Worm (Caenorhabditis elegans) whole organism, L4/young adult: ENCODE data around the gene fbxc-24.
"Not testable (repeated sequence)": the region's sequence is repeated elsewhere in the genome, so short reads cannot be mapped to it uniquely, and the experiment has no call there.

ENCODE experiments used
- W03F9.2 ChIP-seq: fragments of 150-350 bp; optimal IDR thresholded peaks from 2 replicates; lab custom pipeline; 2014; ENCODE audit warnings: missing biosample characterization, missing genetic modification characterization
- dao-5 ChIP-seq: sonication (generic microtip); optimal IDR thresholded peaks from 2 replicates; lab custom pipeline; 2016; ENCODE audit warnings: missing genotype, missing genetic modification characterization, moderate library complexity, missing compliant biosample characterization
- him-1 ChIP-seq: sonication (generic microtip); optimal IDR thresholded peaks from 2 replicates; lab custom pipeline; 2016; ENCODE audit warnings: missing genotype, missing genetic modification reagents, missing genetic modification characterization, missing compliant biosample characterization

The fbxc-24 gene

ce11 chrII:909554-909953 is at the start of gene fbxc-24, which contains the start of gene fbxc-27:
fbxc-24 (minus strand) TSS chrII:909654.
fbxc-27 (plus strand) TSS chrII:909769.
- TF ChIP-seq W03F9.2 (tag; lab: Kevin White, UChicago) = no peak

- no peak for TF ChIP-seq him-1 (tag; lab: Kevin White, UChicago)
- TF ChIP-seq dao-5 = no peak
- TF ChIP-seq W03F9.2 (tag; lab: Kevin White, UChicago) = no peak
These were observed 49.2 kb upstream of the fbxc-24 start, which contains the start of gene sdz-4 for ce11 chrII:958618-959017. sdz-4 (plus strand) TSS chrII:958918.

DNA sequence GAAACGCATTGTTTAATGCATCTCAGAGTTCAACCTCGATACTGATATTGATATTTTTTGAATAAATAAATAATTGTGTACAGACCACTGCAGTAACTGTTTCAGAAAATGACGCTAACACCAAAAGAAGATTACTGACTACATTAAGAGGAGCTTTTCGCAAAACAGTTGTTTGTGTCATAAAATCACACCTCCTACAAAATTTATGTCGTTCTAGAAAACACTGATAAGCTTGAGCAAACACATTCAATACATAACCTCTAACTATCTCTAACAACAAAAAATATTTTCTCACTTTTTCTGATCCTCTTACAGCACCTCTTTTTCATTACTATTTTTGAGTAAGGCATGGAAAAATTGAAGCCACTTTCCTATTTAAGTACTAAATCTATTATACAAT is 45.2 kb upstream of the fbxc-24 start, which contains the start of gene fbxc-7:
Gene fbxc-7, plus strand, starts transcription at position 301 of the 400 bp plus-strand sequence.
- not testable (repeated sequence) for TF ChIP-seq him-1 (tag; lab: Kevin White, UChicago); W03F9.2 (tag; lab: Kevin White, UChicago); dao-5

DNA sequence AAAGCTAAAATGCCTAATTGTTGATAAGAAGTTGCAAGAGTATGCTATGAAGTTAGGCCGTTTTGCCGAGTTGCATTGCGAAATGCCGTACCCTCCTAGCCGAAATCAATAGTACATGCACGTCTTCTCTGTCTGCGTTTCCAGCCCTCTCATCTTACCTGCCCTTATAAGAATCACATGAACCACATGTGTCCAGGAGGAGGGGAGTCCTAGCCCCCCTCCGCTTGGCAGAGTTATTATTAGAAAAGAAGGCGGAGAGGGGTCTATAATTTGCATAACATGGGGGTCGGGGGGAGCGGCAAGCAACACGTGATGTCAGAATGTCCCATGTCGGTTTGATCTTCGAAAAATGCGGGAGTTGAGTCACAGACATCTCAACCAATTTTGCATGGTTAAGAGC is 43.6 kb upstream of the fbxc-24 start:
- no peak for TF ChIP-seq him-1 (tag; lab: Kevin White, UChicago)
- no peak for TF ChIP-seq dao-5

DNA sequence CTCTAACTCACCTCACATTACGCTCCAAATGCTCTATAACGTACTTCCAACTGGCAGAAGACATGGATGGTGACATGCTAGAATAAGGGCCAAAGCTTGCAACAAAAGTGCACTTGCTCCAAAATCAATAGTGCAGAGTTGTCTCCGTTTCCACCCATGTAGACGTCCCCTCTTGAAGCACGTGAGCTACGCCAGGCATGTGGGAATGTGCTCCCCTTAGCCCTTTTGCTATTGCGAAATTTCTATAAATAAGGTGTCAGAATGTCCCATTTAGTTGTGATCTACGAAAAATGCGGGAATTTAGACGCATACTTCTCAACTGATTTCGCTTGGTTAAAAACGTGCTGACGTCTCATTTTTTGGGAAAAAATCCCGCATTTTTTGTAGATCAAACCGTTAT is 40.9 kb upstream of the fbxc-24 start:
- TF ChIP-seq W03F9.2 (tag; lab: Kevin White, UChicago) (no peak), him-1 (tag; lab: Kevin White, UChicago) (no peak), dao-5 (no peak)

DNA sequence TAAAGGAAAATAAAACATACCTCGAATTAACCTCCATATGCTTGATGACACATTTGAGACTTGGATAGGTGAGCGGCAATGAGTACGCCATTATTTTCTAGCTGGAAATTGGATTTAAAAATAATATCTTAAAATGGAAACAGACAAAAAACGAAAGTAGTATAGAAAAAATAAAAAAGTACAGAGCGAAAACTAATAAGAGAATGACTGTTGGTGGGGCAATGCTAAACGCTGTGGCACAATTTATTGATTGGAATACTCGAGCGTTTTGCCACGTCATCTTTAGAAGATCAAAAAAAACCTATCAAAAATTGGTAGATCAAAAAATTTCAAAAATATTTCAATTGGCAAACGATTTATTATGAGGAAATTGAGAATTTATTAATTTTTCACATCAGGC is 38.6 kb upstream of the fbxc-24 start, which contains the start of gene fbxc-32:
Gene fbxc-32, minus strand, starts transcription at position 101 of the 400 bp plus-strand sequence.
- TF ChIP-seq him-1 (tag; lab: Kevin White, UChicago) (no peak), W03F9.2 (tag; lab: Kevin White, UChicago) (no peak), dao-5 (no peak)

ce11 chrII:943773-944172 is 34.3 kb upstream of the fbxc-24 start, which contains the start of gene clec-43:
clec-43 (plus strand) TSS chrII:944066.
- no peak for TF ChIP-seq dao-5
- TF ChIP-seq him-1 (tag; lab: Kevin White, UChicago) = no peak

- TF ChIP-seq dao-5 = no peak
- no peak for TF ChIP-seq him-1 (tag; lab: Kevin White, UChicago)
- no peak for TF ChIP-seq W03F9.2 (tag; lab: Kevin White, UChicago)
These were observed 31.3 kb upstream of the fbxc-24 start, which contains the start of gene fbxc-36 for ce11 chrII:940779-941178. fbxc-36 (plus strand) TSS chrII:940983.

- no peak for TF ChIP-seq him-1 (tag; lab: Kevin White, UChicago)
These were observed 29.1 kb upstream of the fbxc-24 start, which contains the start of gene R07C3.3 for ce11 chrII:938549-938948. R07C3.3 (plus strand) TSS chrII:938849.

- no peak for TF ChIP-seq W03F9.2 (tag; lab: Kevin White, UChicago)
- no peak for TF ChIP-seq him-1 (tag; lab: Kevin White, UChicago)
- no peak for TF ChIP-seq dao-5
These were observed 27.8 kb upstream of the fbxc-24 start for ce11 chrII:937265-937664.

- TF ChIP-seq him-1 (tag; lab: Kevin White, UChicago) (no peak), W03F9.2 (tag; lab: Kevin White, UChicago) (no peak), dao-5 (no peak)
These were observed 23.3 kb upstream of the fbxc-24 start, which contains the start of gene acs-15 for ce11 chrII:932718-933117. acs-15 (plus strand) TSS chrII:933018.

DNA sequence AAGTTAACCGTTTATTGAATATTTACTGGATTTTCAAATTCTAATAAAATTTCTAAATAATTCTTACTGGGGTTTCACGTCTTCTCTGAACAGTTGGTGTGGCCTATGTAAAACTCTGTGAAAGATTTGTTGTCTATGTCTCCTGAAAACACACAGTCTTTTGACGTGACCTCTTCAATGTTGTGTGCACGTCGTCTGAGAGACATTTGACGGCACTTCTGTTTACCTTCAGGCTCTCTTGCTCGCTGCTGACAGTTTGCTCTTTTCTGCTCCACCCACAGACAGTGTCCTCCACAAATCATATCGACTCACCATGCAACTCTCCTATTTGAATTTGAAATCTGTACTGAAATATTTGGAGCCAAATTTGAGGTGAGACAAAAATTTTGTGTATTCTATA is 21.4 kb upstream of the fbxc-24 start, which contains the start of gene fbxc-34:
Gene fbxc-34, plus strand, starts transcription at position 301 of the 400 bp plus-strand sequence.
- TF ChIP-seq him-1 (tag; lab: Kevin White, UChicago); dao-5; W03F9.2 (tag; lab: Kevin White, UChicago): not testable (repeated sequence)

ce11 chrII:927331-927730 is 17.9 kb upstream of the fbxc-24 start, which contains the start of gene R07C3.13:
R07C3.13 (minus strand) TSS chrII:927431.
- TF ChIP-seq dao-5 (no peak), W03F9.2 (tag; lab: Kevin White, UChicago) (no peak)

DNA sequence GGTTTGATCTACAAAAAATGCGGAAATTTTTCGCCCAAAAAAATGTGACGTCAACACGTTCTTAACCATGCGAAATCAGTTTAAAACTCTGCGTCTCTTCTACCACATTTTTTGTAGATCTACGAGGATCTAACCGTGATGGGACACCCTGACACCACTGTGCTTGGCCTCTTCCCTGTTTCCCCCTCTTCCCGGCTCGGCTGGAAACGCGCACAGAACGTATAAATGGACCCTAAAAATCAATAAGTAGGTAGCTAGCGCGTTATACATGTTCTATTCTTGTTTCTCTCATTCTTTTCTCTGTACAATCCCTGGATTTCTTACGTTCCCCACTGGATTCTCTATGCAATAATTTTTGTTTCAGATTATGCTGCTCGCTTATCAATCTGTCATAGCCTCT is 14.1 kb upstream of the fbxc-24 start, which contains the start of gene fbxc-28:
Gene fbxc-28, plus strand, starts transcription at position 301 of the 400 bp plus-strand sequence.
- TF ChIP-seq W03F9.2 (tag; lab: Kevin White, UChicago) (no peak), him-1 (tag; lab: Kevin White, UChicago) (no peak), dao-5 (no peak)

- TF ChIP-seq W03F9.2 (tag; lab: Kevin White, UChicago) = no peak
- TF ChIP-seq him-1 (tag; lab: Kevin White, UChicago) = no peak
- TF ChIP-seq dao-5 = no peak
These were observed 13.3 kb upstream of the fbxc-24 start for ce11 chrII:922778-923177.
